Fruit fly (Drosophila melanogaster): ENCODE data around the gene CG34348.

DNA sequence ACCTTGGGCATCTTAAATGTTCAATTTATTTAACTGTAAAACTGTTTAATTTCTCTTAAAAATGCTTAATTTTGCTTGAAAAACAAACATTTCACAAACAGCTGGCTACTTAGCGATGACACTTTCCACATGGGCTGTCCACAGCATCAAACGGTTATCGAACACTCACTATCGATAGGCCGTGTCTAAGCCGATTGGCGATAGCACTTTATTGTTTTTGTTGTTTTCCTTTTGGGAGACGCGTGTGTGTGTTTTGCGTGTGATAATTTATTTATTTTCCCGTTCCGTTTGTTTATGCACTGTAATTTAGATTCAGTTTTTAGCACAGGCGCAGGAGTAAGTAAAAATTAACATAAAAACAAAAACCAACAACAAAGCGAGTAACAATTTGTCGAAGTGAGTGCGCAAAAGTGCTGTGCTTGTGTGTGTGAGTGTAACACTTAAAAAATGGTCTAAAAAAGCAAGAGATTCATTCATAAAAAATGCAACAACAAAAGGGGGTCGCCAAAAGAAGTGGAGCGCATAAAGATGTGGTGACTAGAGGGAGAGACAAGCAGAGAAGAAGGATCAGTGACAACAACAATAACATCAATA, 14.4 kb upstream of the CG34348 start, which contains the start of gene Gapvd1:
- peak; percentile 17 for TF ChIP-seq CG6808 (GFP tag; optimal IDR thresholded peaks at IDR 0.05)
- no peak for TF ChIP-seq Eip75B (GFP tag; optimal IDR thresholded peaks at IDR 0.05)
